Worm (Caenorhabditis elegans) whole organism, mixed stage, embryonic: ENCODE measurements around the gene arx-2.

Experiments
- M03D4.4 ChIP-seq: sonication (generic microtip); optimal IDR thresholded peaks from 2 replicates; lab custom pipeline; 2017; ENCODE audit warnings: mild to moderate bottlenecking, missing genetic modification characterization, missing compliant biosample characterization
- bed-3 ChIP-seq: fragments of 200-800 bp; sonication (Bioruptor generic); optimal IDR thresholded peaks from 3 replicates; lab custom pipeline; 2018; ENCODE audit warnings: mild to moderate bottlenecking, missing genetic modification characterization, moderate library complexity, missing compliant biosample characterization
- blmp-1 ChIP-seq: fragments of 150-350 bp; optimal IDR thresholded peaks from 2 replicates; lab custom pipeline; 2014; ENCODE audit warnings: missing biosample characterization, missing genetic modification characterization
- ceh-39 ChIP-seq: fragments of 150-350 bp; optimal IDR thresholded peaks from 2 replicates; lab custom pipeline; 2014; ENCODE audit warnings: missing biosample characterization, missing genetic modification characterization
- ceh-43 ChIP-seq: fragments of 200-800 bp; sonication (Bioruptor generic); optimal IDR thresholded peaks from 2 replicates; lab custom pipeline; 2018; ENCODE audit warnings: mild to moderate bottlenecking, missing genetic modification characterization, moderate library complexity, missing compliant biosample characterization
- ceh-83 ChIP-seq: fragments of 200-800 bp; sonication (Bioruptor generic); optimal IDR thresholded peaks from 2 replicates; lab custom pipeline; 2018; ENCODE audit warnings: mild to moderate bottlenecking, missing genetic modification characterization, missing compliant biosample characterization
- ces-1 ChIP-seq: fragments of 150-350 bp; optimal IDR thresholded peaks from 2 replicates; lab custom pipeline; 2014; ENCODE audit warnings: missing biosample characterization, missing genetic modification reagents, missing genetic modification characterization
- cnd-1 ChIP-seq: fragments of 200-800 bp; sonication (Bioruptor generic); optimal IDR thresholded peaks from 2 replicates; lab custom pipeline; 2018; ENCODE audit warnings: mild to moderate bottlenecking, missing genetic modification characterization, missing compliant biosample characterization
- drap-1 ChIP-seq: fragments of 200-800 bp; sonication (Bioruptor generic); optimal IDR thresholded peaks from 3 replicates; lab custom pipeline; 2018; ENCODE audit warnings: mild to moderate bottlenecking, missing genetic modification characterization, missing compliant biosample characterization
- elt-1 ChIP-seq: sonication (generic microtip); optimal IDR thresholded peaks from 2 replicates; lab custom pipeline; 2017; ENCODE audit warnings: missing genetic modification characterization, mild to moderate bottlenecking, missing compliant biosample characterization, antibody characterized with exemption, moderate library complexity, borderline replicate concordance; ENCODE audit not compliant: insufficient read depth
- elt-3 ChIP-seq: fragments of 150-350 bp; optimal IDR thresholded peaks from 2 replicates; lab custom pipeline; 2014; ENCODE audit warnings: missing biosample characterization, missing genetic modification characterization
- flh-1 ChIP-seq: fragments of 200-800 bp; sonication (Bioruptor generic); optimal IDR thresholded peaks from 2 replicates; lab custom pipeline; 2018; ENCODE audit warnings: mild to moderate bottlenecking, missing genetic modification characterization, moderate library complexity, missing compliant biosample characterization
- ham-2 ChIP-seq: fragments of 200-800 bp; sonication (Bioruptor generic); optimal IDR thresholded peaks from 2 replicates; lab custom pipeline; 2018; ENCODE audit warnings: mild to moderate bottlenecking, missing genetic modification characterization, missing compliant biosample characterization
- hlh-1 ChIP-seq: fragments of 150-350 bp; optimal IDR thresholded peaks from 2 replicates; lab custom pipeline; 2014; ENCODE audit warnings: missing biosample characterization, missing genetic modification reagents, missing genetic modification characterization
- lin-13 ChIP-seq: fragments of 150-350 bp; optimal IDR thresholded peaks from 2 replicates; lab custom pipeline; 2014; ENCODE audit warnings: missing biosample characterization, missing genetic modification characterization
- lsy-2 ChIP-seq: fragments of 150-350 bp; optimal IDR thresholded peaks from 2 replicates; lab custom pipeline; 2014; ENCODE audit warnings: missing biosample characterization, missing genetic modification characterization
- mep-1 ChIP-seq: fragments of 150-350 bp; optimal IDR thresholded peaks from 2 replicates; lab custom pipeline; 2017; ENCODE audit warnings: missing biosample characterization, missing genetic modification reagents, missing genetic modification characterization, inconsistent platforms
- nhr-12 ChIP-seq: fragments of 150-350 bp; optimal IDR thresholded peaks from 2 replicates; lab custom pipeline; 2014; ENCODE audit warnings: missing biosample characterization, missing genetic modification characterization
- nhr-2 ChIP-seq: fragments of 150-350 bp; optimal IDR thresholded peaks from 2 replicates; lab custom pipeline; 2014; ENCODE audit warnings: missing biosample characterization, missing genetic modification characterization
- nhr-237 ChIP-seq: fragments of 150-350 bp; optimal IDR thresholded peaks from 2 replicates; lab custom pipeline; 2014; ENCODE audit warnings: missing biosample characterization, missing genetic modification characterization
- nhr-28 ChIP-seq: fragments of 150-350 bp; optimal IDR thresholded peaks from 2 replicates; lab custom pipeline; 2014; ENCODE audit warnings: missing biosample characterization, missing genetic modification characterization
- nhr-76 ChIP-seq: sonication (generic microtip); optimal IDR thresholded peaks from 2 replicates; lab custom pipeline; 2017; ENCODE audit warnings: missing biosample characterization, missing genetic modification characterization
- pha-4 ChIP-seq: fragments of 150-350 bp; optimal IDR thresholded peaks from 2 replicates; lab custom pipeline; 2018; ENCODE audit warnings: missing biosample characterization, missing genetic modification reagents, missing genetic modification characterization
- sem-2 ChIP-seq: fragments of 200-800 bp; sonication (Bioruptor generic); optimal IDR thresholded peaks from 2 replicates; lab custom pipeline; 2018; ENCODE audit warnings: mild to moderate bottlenecking, missing genetic modification characterization, missing compliant biosample characterization
- sptf-1 ChIP-seq: sonication (generic microtip); optimal IDR thresholded peaks from 2 replicates; lab custom pipeline; 2017; ENCODE audit warnings: mild to moderate bottlenecking, missing genetic modification characterization, moderate library complexity, missing compliant biosample characterization
- tbx-8 ChIP-seq: fragments of 200-800 bp; sonication (Bioruptor generic); optimal IDR thresholded peaks from 2 replicates; lab custom pipeline; 2018; ENCODE audit warnings: mild to moderate bottlenecking, missing genetic modification characterization, moderate library complexity, missing compliant biosample characterization
- unc-120 ChIP-seq: sonication (generic microtip); optimal IDR thresholded peaks from 2 replicates; lab custom pipeline; 2017; ENCODE audit warnings: missing genetic modification characterization, missing compliant biosample characterization; ENCODE audit not compliant: poor library complexity, severe bottlenecking
- unc-39 ChIP-seq: fragments of 150-350 bp; optimal IDR thresholded peaks from 2 replicates; lab custom pipeline; 2014; ENCODE audit warnings: missing biosample characterization, missing genetic modification characterization
- zip-8 ChIP-seq: fragments of 150-350 bp; optimal IDR thresholded peaks from 2 replicates; lab custom pipeline; 2014; ENCODE audit warnings: missing biosample characterization, missing genetic modification characterization
- ztf-11 ChIP-seq: fragments of 150-350 bp; optimal IDR thresholded peaks from 2 replicates; lab custom pipeline; 2014; ENCODE audit warnings: missing biosample characterization, missing genetic modification characterization

Gene arx-2

ce11 chrV:10350054-10350453, 11.9 kb upstream of the arx-2 start, which contains the start of gene K07C5.9:
Gene K07C5.9 (minus strand): TSS chrV:10350154.
- TF ChIP-seq nhr-28 (tag; lab: Kevin White, UChicago): no peak
- no peak for TF ChIP-seq drap-1 (GFP tag; lab: Kevin White, UChicago)
- no peak for TF ChIP-seq ceh-43
- no peak for TF ChIP-seq lsy-2 (tag; lab: Kevin White, UChicago)
- no peak for TF ChIP-seq flh-1
- no peak for TF ChIP-seq bed-3
- no peak for TF ChIP-seq M03D4.4 (tag; lab: Kevin White, UChicago)
- no peak for TF ChIP-seq unc-39 (tag; lab: Kevin White, UChicago)
- TF ChIP-seq zip-8 (tag; lab: Kevin White, UChicago): no peak
- no peak for TF ChIP-seq nhr-237 (tag; lab: Kevin White, UChicago)
- no peak for TF ChIP-seq nhr-2 (tag; lab: Kevin White, UChicago)
- TF ChIP-seq ces-1 (GFP tag; lab: Kevin White, UChicago): no peak
- no peak for TF ChIP-seq nhr-12 (tag; lab: Kevin White, UChicago)
- no peak for TF ChIP-seq elt-1 (tag; lab: Kevin White, UChicago)
- TF ChIP-seq tbx-8 (GFP tag; lab: Kevin White, UChicago): no peak

- TF ChIP-seq ceh-39 (no peak), elt-3 (tag; lab: Kevin White, UChicago) (no peak), ceh-83 (GFP tag; lab: Kevin White, UChicago) (no peak), zip-8 (tag; lab: Kevin White, UChicago) (no peak)
These were observed 4.7 kb upstream of the arx-2 start, which contains the start of gene K07C5.3 for ce11 chrV:10342904-10343303. Gene K07C5.3 (plus strand): TSS chrV:10343032.

ce11 chrV:10341905-10342328, 3.8 kb upstream of the arx-2 start, which contains the start of gene K07C5.13:
Gene K07C5.13 (plus strand): TSS chrV:10342055.
- TF ChIP-seq lin-13 (peak; percentile 37), cnd-1 (tag; lab: Kevin White, UChicago) (peak; percentile 25), sptf-1 (tag; lab: Kevin White, UChicago) (peak; percentile 46), drap-1 (GFP tag; lab: Kevin White, UChicago) (peak; percentile 33)

ce11 chrV:10339200-10339599, 1.0 kb upstream of the arx-2 start, which contains the start of gene K07C5.2:
Gene K07C5.2 (plus strand): TSS chrV:10339500.
- no peak for TF ChIP-seq nhr-237 (tag; lab: Kevin White, UChicago)
- no peak for TF ChIP-seq nhr-76 (tag; lab: Kevin White, UChicago)
- no peak for TF ChIP-seq ceh-83 (GFP tag; lab: Kevin White, UChicago)
- no peak for TF ChIP-seq elt-1 (tag; lab: Kevin White, UChicago)
- no peak for TF ChIP-seq drap-1 (GFP tag; lab: Kevin White, UChicago)
- TF ChIP-seq ham-2 (GFP tag; lab: Kevin White, UChicago): no peak
- TF ChIP-seq ztf-11 (tag; lab: Kevin White, UChicago): no peak
- TF ChIP-seq flh-1: no peak
- TF ChIP-seq sptf-1 (tag; lab: Kevin White, UChicago): no peak
- TF ChIP-seq unc-120 (tag; lab: Kevin White, UChicago): no peak
- TF ChIP-seq elt-3 (tag; lab: Kevin White, UChicago): no peak
- TF ChIP-seq sem-2 (GFP tag; lab: Kevin White, UChicago): no peak
- no peak for TF ChIP-seq lin-13
- no peak for TF ChIP-seq cnd-1 (tag; lab: Kevin White, UChicago)

ce11 chrV:10333843-10334242, 4.3 kb downstream of the arx-2 start:
- TF ChIP-seq nhr-237 (tag; lab: Kevin White, UChicago): no peak
- TF ChIP-seq cnd-1 (tag; lab: Kevin White, UChicago): no peak
- TF ChIP-seq drap-1 (GFP tag; lab: Kevin White, UChicago): no peak
- no peak for TF ChIP-seq sptf-1 (tag; lab: Kevin White, UChicago)
- TF ChIP-seq pha-4: no peak
- TF ChIP-seq blmp-1 (tag; lab: Kevin White, UChicago): no peak
- TF ChIP-seq nhr-12 (tag; lab: Kevin White, UChicago): no peak
- no peak for TF ChIP-seq flh-1
- TF ChIP-seq hlh-1 (tag; lab: Kevin White, UChicago): no peak
- no peak for TF ChIP-seq lsy-2 (tag; lab: Kevin White, UChicago)
- no peak for TF ChIP-seq tbx-8 (GFP tag; lab: Kevin White, UChicago)
- TF ChIP-seq elt-1 (tag; lab: Kevin White, UChicago): no peak
- TF ChIP-seq zip-8 (tag; lab: Kevin White, UChicago): no peak
- no peak for TF ChIP-seq unc-39 (tag; lab: Kevin White, UChicago)
- TF ChIP-seq mep-1: no peak
